Fruit fly (Drosophila melanogaster) whole organism, embryonic: Measurements from ENCODE around the gene CG15577.

Source experiments
- Asciz ChIP-seq: fragments of 200-800 bp; sonication (Bioruptor generic); optimal IDR thresholded peaks from 2 replicates; lab custom pipeline; 2017; ENCODE audit warnings: missing biosample characterization, mild to moderate bottlenecking, missing genetic modification characterization, missing genetic modification reagents
- CG10543 ChIP-seq: fragments of 200-800 bp; sonication (Bioruptor generic); optimal IDR thresholded peaks from 3 replicates; lab custom pipeline; 2017; ENCODE audit warnings: missing biosample characterization, mild to moderate bottlenecking, missing genetic modification characterization, moderate library complexity
- CG11085 ChIP-seq: fragments of 200-800 bp; sonication (Bioruptor generic); IDR thresholded peaks from 2 replicates; pipeline ENCODE4 v1.3.6; 2022; ENCODE audit warnings: missing biosample characterization, missing genetic modification characterization
- CG11093 ChIP-seq: fragments of 200-800 bp; sonication (Bioruptor generic); IDR thresholded peaks from 3 replicates; pipeline ENCODE4 v1.3.6; 2022; ENCODE audit warnings: missing biosample characterization, missing genetic modification characterization
- CG11695 ChIP-seq: fragments of 200-800 bp; sonication (Bioruptor generic); IDR thresholded peaks from 3 replicates; pipeline ENCODE4 v1.3.6; 2022; ENCODE audit warnings: missing biosample characterization, missing genetic modification characterization
- CG12104 ChIP-seq: fragments of 200-800 bp; sonication (Bioruptor generic); optimal IDR thresholded peaks from 3 replicates; lab custom pipeline; 2016; ENCODE audit warnings: missing biosample characterization, missing genetic modification characterization
- CG14860 ChIP-seq: fragments of 200-800 bp; sonication (Bioruptor generic); IDR thresholded peaks from 3 replicates; pipeline ENCODE4 v1.3.6; 2022; ENCODE audit warnings: missing biosample characterization, missing genetic modification characterization; ENCODE audit not compliant: partially characterized antibody
- CG14965 ChIP-seq: fragments of 200-800 bp; sonication (Bioruptor generic); optimal IDR thresholded peaks from 2 replicates; lab custom pipeline; 2016; ENCODE audit warnings: missing biosample characterization, missing genetic modification characterization, borderline replicate concordance
- CG17568 ChIP-seq: fragments of 200-800 bp; sonication (Bioruptor generic); optimal IDR thresholded peaks from 2 replicates; lab custom pipeline; 2018; ENCODE audit warnings: missing biosample characterization, mild to moderate bottlenecking, missing genetic modification characterization, moderate library complexity
- CG17912 ChIP-seq: fragments of 200-800 bp; sonication (Bioruptor generic); optimal IDR thresholded peaks from 2 replicates; lab custom pipeline; 2018; ENCODE audit warnings: missing biosample characterization, mild to moderate bottlenecking, missing genetic modification characterization
- CG18599 ChIP-seq: fragments of 200-800 bp; sonication (Bioruptor generic); optimal IDR thresholded peaks from 3 replicates; lab custom pipeline; 2017; ENCODE audit warnings: missing biosample characterization, missing genetic modification characterization, mild to moderate bottlenecking, moderate library complexity, missing genetic modification reagents
- CG2199 ChIP-seq: fragments of 200-800 bp; sonication (Bioruptor generic); IDR thresholded peaks from 3 replicates; pipeline ENCODE4 v1.3.6; 2022; ENCODE audit warnings: missing biosample characterization, missing genetic modification characterization
- CG2889 ChIP-seq: fragments of 200-800 bp; sonication (Bioruptor generic); IDR thresholded peaks from 3 replicates; pipeline ENCODE4 v1.3.6; 2022; ENCODE audit warnings: missing biosample characterization, missing genetic modification characterization
- CG31441 ChIP-seq: fragments of 200-800 bp; sonication (Bioruptor generic); IDR thresholded peaks from 2 replicates; pipeline ENCODE4 v1.3.6; 2022; ENCODE audit warnings: missing biosample characterization, missing genetic modification characterization
- CG32532 ChIP-seq: fragments of 200-800 bp; sonication (Bioruptor generic); IDR thresholded peaks from 2 replicates; pipeline ENCODE4 v1.3.6; 2022; ENCODE audit warnings: missing biosample characterization, missing genetic modification characterization
- CG32767 ChIP-seq: fragments of 200-800 bp; sonication (Bioruptor generic); IDR thresholded peaks from 2 replicates; pipeline ENCODE4 v1.3.6; 2022; ENCODE audit warnings: missing biosample characterization, missing genetic modification characterization
- CG33213 ChIP-seq: fragments of 200-800 bp; sonication (Bioruptor generic); optimal IDR thresholded peaks from 3 replicates; lab custom pipeline; 2016; ENCODE audit warnings: missing biosample characterization, missing genetic modification characterization
- CG33557 ChIP-seq: fragments of 200-800 bp; sonication (Bioruptor generic); optimal IDR thresholded peaks from 2 replicates; lab custom pipeline; 2019; ENCODE audit warnings: missing biosample characterization, mild to moderate bottlenecking, missing genetic modification characterization, moderate library complexity
- CG34224 ChIP-seq: fragments of 200-800 bp; sonication (Bioruptor generic); IDR thresholded peaks from 3 replicates; pipeline ENCODE4 v1.3.6; 2022; ENCODE audit warnings: missing biosample characterization, missing genetic modification characterization; ENCODE audit not compliant: partially characterized antibody
- CG3838 ChIP-seq: fragments of 200-800 bp; sonication (Bioruptor generic); optimal IDR thresholded peaks from 3 replicates; lab custom pipeline; 2016; ENCODE audit warnings: missing biosample characterization, missing genetic modification characterization
- CG4360 ChIP-seq: fragments of 200-800 bp; sonication (Bioruptor generic); IDR thresholded peaks from 2 replicates; pipeline ENCODE4 v1.3.6; 2022; ENCODE audit warnings: missing biosample characterization, missing genetic modification characterization
- CG4730 ChIP-seq: fragments of 200-800 bp; sonication (Bioruptor generic); IDR thresholded peaks from 2 replicates; pipeline ENCODE4 v1.3.6; 2022; ENCODE audit warnings: missing biosample characterization, missing genetic modification characterization
- CG8290 ChIP-seq, 3 experiments: fragments of 200-800 bp; sonication (Bioruptor generic); optimal IDR thresholded peaks; 2 replicates each; lab custom pipeline; 2016 to 2019; ENCODE audit warnings: missing biosample characterization in 3 of 3, missing genetic modification characterization in 3 of 3, mild to moderate bottlenecking in 2 of 3, moderate library complexity in 1 of 3
- CG9215 ChIP-seq: fragments of 200-800 bp; sonication (Bioruptor generic); IDR thresholded peaks from 2 replicates; pipeline ENCODE4 v1.3.6; 2022; ENCODE audit warnings: missing biosample characterization, missing genetic modification characterization
- CG9797 ChIP-seq: fragments of 200-800 bp; sonication (Bioruptor generic); optimal IDR thresholded peaks from 3 replicates; lab custom pipeline; 2018; ENCODE audit warnings: missing biosample characterization, mild to moderate bottlenecking, missing genetic modification characterization
- Camta ChIP-seq: fragments of 200-800 bp; sonication (Bioruptor generic); optimal IDR thresholded peaks from 2 replicates; lab custom pipeline; 2016; ENCODE audit warnings: missing biosample characterization, missing genetic modification characterization
- Dip3 ChIP-seq: fragments of 200-800 bp; sonication (Bioruptor generic); optimal IDR thresholded peaks from 3 replicates; lab custom pipeline; 2016; ENCODE audit warnings: missing biosample characterization, missing genetic modification characterization
- ERR ChIP-seq: fragments of 200-800 bp; sonication (Bioruptor generic); optimal IDR thresholded peaks from 2 replicates; lab custom pipeline; 2016; ENCODE audit warnings: missing biosample characterization, missing genetic modification characterization
- Fer1 ChIP-seq: fragments of 200-800 bp; sonication (Bioruptor generic); optimal IDR thresholded peaks from 2 replicates; lab custom pipeline; 2017; ENCODE audit warnings: missing biosample characterization, mild to moderate bottlenecking, missing genetic modification characterization
- HHEX ChIP-seq: fragments of 200-800 bp; sonication (Bioruptor generic); optimal IDR thresholded peaks from 3 replicates; lab custom pipeline; 2017; ENCODE audit warnings: missing biosample characterization, mild to moderate bottlenecking, missing genetic modification characterization, missing genetic modification reagents
- Kr ChIP-seq: fragments of 200-800 bp; sonication (Bioruptor generic); optimal IDR thresholded peaks from 2 replicates; lab custom pipeline; 2017; ENCODE audit warnings: missing biosample characterization, mild to moderate bottlenecking, missing genetic modification characterization
- Lim3 ChIP-seq: fragments of 200-800 bp; sonication (Bioruptor generic); IDR thresholded peaks from 2 replicates; pipeline ENCODE4 v1.3.6; 2022; ENCODE audit warnings: missing biosample characterization, missing genetic modification characterization
- MTF-1 ChIP-seq: fragments of 200-800 bp; sonication (Bioruptor generic); optimal IDR thresholded peaks from 2 replicates; lab custom pipeline; 2018; ENCODE audit warnings: missing biosample characterization, mild to moderate bottlenecking, missing genetic modification characterization, borderline replicate concordance
- Six4 ChIP-seq: fragments of 200-800 bp; sonication (Bioruptor generic); optimal IDR thresholded peaks from 2 replicates; lab custom pipeline; 2016; ENCODE audit warnings: missing biosample characterization, missing genetic modification characterization
- Spps ChIP-seq: fragments of 200-800 bp; sonication (Bioruptor generic); optimal IDR thresholded peaks from 2 replicates; lab custom pipeline; 2018; ENCODE audit warnings: missing biosample characterization, mild to moderate bottlenecking, missing genetic modification characterization
- crc ChIP-seq: fragments of 200-800 bp; sonication (Bioruptor generic); optimal IDR thresholded peaks from 2 replicates; lab custom pipeline; 2016; ENCODE audit warnings: missing biosample characterization, missing genetic modification characterization
- fu2 ChIP-seq: fragments of 200-800 bp; sonication (Bioruptor generic); optimal IDR thresholded peaks from 2 replicates; lab custom pipeline; 2016; ENCODE audit warnings: missing biosample characterization, missing genetic modification characterization
- klu ChIP-seq: fragments of 200-800 bp; sonication (Bioruptor generic); IDR thresholded peaks from 2 replicates; pipeline ENCODE4 v1.3.6; 2022; ENCODE audit warnings: missing biosample characterization, missing genetic modification characterization
- lov ChIP-seq, 2 experiments: fragments of 200-800 bp in 1 of 2; fragments of >200 bp in 1 of 2; sonication (Bioruptor generic) in 1 of 2; IDR thresholded peaks in 1 of 2; optimal IDR thresholded peaks in 1 of 2; 2 replicates in 1 of 2; 3 replicates in 1 of 2; pipeline versions ENCODE4 v1.3.6 to Lab custom; 2017 to 2022; ENCODE audit warnings: missing biosample characterization in 1 of 2, missing genetic modification characterization in 1 of 2
- mld ChIP-seq: fragments of 200-800 bp; sonication (Bioruptor generic); IDR thresholded peaks from 3 replicates; pipeline ENCODE4 v1.3.6; 2022; ENCODE audit warnings: missing biosample characterization, missing genetic modification characterization; ENCODE audit not compliant: partially characterized antibody
- oc ChIP-seq: fragments of 200-800 bp; sonication (Bioruptor generic); optimal IDR thresholded peaks from 2 replicates; lab custom pipeline; 2018; ENCODE audit warnings: missing biosample characterization, mild to moderate bottlenecking, missing genetic modification characterization, moderate library complexity
- org-1 ChIP-seq: fragments of 200-800 bp; sonication (Bioruptor generic); optimal IDR thresholded peaks from 2 replicates; lab custom pipeline; 2017; ENCODE audit warnings: missing biosample characterization, missing genetic modification characterization
- scrt ChIP-seq: fragments of 200-800 bp; sonication (Bioruptor generic); optimal IDR thresholded peaks from 2 replicates; lab custom pipeline; 2018; ENCODE audit warnings: missing biosample characterization, mild to moderate bottlenecking, missing genetic modification characterization, moderate library complexity
- slbo ChIP-seq: fragments of 200-800 bp; sonication (Bioruptor generic); IDR thresholded peaks from 2 replicates; pipeline ENCODE4 v1.3.6; 2022; ENCODE audit warnings: missing biosample characterization, missing genetic modification characterization
- ssp ChIP-seq: fragments of 200-800 bp; sonication (Bioruptor generic); IDR thresholded peaks from 2 replicates; pipeline ENCODE4 v1.3.6; 2022; ENCODE audit warnings: missing biosample characterization, missing genetic modification characterization
- tx ChIP-seq: fragments of 200-800 bp; sonication (Bioruptor generic); optimal IDR thresholded peaks from 2 replicates; lab custom pipeline; 2016; ENCODE audit warnings: missing biosample characterization, missing genetic modification characterization
- usp ChIP-seq: fragments of >200 bp; optimal IDR thresholded peaks from 2 replicates; lab custom pipeline; 2017; ENCODE audit warnings: missing biosample characterization, missing genetic modification characterization
- vfl ChIP-seq: fragments of 200-800 bp; sonication (Bioruptor generic); optimal IDR thresholded peaks from 2 replicates; lab custom pipeline; 2016; ENCODE audit warnings: missing biosample characterization, missing genetic modification characterization

CG15577 gene

DNA sequence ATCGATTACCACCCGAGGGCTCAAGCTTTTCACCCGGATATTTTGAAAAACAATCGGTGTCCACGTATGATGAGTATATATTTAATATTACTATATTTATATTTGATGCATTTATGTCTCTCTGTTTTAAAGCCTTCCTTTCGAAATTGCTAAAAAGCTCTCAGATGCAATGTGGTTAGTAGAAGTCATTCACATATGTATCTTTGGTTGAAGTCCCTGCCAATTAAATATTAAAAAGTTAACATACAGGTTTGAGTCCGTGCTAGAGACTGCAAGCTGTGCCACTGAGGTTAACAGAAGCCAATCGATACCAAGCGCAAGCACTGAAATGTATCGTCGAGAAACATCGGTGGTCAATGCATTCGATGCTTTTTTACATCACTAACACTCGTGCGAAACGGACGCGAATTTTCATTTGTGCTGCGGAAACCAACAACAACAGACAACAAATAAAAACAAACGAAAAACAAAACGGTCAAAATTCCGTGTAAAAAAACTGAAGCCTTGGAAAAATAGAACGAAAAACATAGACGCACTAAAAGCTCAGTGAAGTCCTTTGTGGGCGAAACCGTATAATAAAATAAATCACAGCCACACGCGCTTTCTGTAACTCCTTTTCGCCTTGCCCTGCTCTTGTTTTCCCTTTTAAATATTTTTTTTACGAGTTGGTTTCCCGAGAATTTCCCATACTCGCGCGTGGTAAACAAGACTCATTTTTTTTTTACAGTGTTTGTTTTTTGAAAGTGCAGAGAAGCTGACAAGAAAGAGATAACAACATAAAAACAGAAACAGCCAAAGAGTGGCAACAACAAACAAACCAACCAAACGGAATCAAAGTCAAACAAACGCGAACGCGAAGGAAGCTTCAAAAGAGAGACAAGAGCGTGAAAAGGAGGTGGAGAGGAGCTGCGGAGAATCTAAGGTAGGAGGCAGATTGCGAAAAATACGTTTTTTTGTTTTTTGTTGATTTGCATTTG lies 45.7 kb upstream of the CG15577 start, which contains the start of gene norpA (continued):
- TF ChIP-seq Lim3 (no peak), CG33557 (no peak), CG9215 (no peak), Camta (GFP tag; lab: Kevin White, UChicago) (no peak), Asciz (no peak), ssp (GFP tag; lab: Robert Waterston, UW) (no peak), slbo (peak; percentile 44), CG17912 (GFP tag; lab: Kevin White, UChicago) (no peak), CG14860 (GFP tag; lab: Robert Waterston, UW) (peak; percentile 86), CG11695 (no peak), CG17568 (no peak), CG32767 (GFP tag; lab: Robert Waterston, UW) (no peak; the same call in 1 of the 2 replicates), scrt (no peak), CG34224 (GFP tag; lab: Robert Waterston, UW) (peak; percentile 82), CG11093 (GFP tag; lab: Robert Waterston, UW) (no peak), org-1 (GFP tag; lab: Kevin White, UChicago) (no peak), CG32532 (no peak), ERR (GFP tag; lab: Kevin White, UChicago) (peak; percentile 19), CG12104 (GFP tag; lab: Kevin White, UChicago) (no peak), CG18599 (GFP tag; lab: Kevin White, UChicago) (peak; percentile 15), CG9797 (peak; percentile 12), usp (GFP tag; lab: Kevin White, UChicago) (no peak), fu2 (GFP tag; lab: Kevin White, UChicago) (no peak), oc (tag; lab: Kevin White, UChicago) (no peak), Kr (no peak), CG3838 (GFP tag; lab: Kevin White, UChicago) (no peak), CG10543 (no peak), HHEX (GFP tag; lab: Kevin White, UChicago) (peak; percentile 41), mld (GFP tag; lab: Robert Waterston, UW) (peak; percentile 92), CG2889 (no peak), CG8290 (GFP tag; optimal IDR thresholded peaks at IDR 0.05; lab: Kevin White, UChicago) (peak; percentile 98), CG8290 (tag; optimal IDR thresholded peaks at IDR 0.05; lab: Kevin White, UChicago) (peak; percentile 95 to 96), lov (optimal IDR thresholded peaks at IDR 0.05; lab: Kevin White, UChicago) (no peak), lov (GFP tag; IDR thresholded peaks at IDR 0.05; lab: Robert Waterston, UW) (no peak), Six4 (GFP tag; lab: Kevin White, UChicago) (no peak), CG33213 (GFP tag; lab: Kevin White, UChicago) (peak; percentile 2), Fer1 (GFP tag; lab: Kevin White, UChicago) (peak; percentile 23), Spps (tag; lab: Kevin White, UChicago) (no peak), CG11085 (GFP tag; lab: Robert Waterston, UW) (no peak), klu (GFP tag; lab: Robert Waterston, UW) (no peak), CG4730 (GFP tag; lab: Robert Waterston, UW) (no peak), vfl (no peak), Dip3 (GFP tag; lab: Kevin White, UChicago) (no peak), tx (no peak), CG2199 (no peak), CG14965 (GFP tag; lab: Kevin White, UChicago) (no peak), CG4360 (peak; percentile 59), CG31441 (no peak), MTF-1 (GFP tag; lab: Kevin White, UChicago) (no peak), crc (GFP tag; lab: Kevin White, UChicago) (peak; percentile 5)
